Fruit fly (Drosophila melanogaster): ENCODE data around the gene CG7094.

dm6 chr2L:17564682-17565081, 9.1 kb upstream of the CG7094 start:
- no peak for TF ChIP-seq Hr78 (GFP tag; optimal IDR thresholded peaks at IDR 0.05)
- no peak for TF ChIP-seq br (GFP tag; optimal IDR thresholded peaks at IDR 0.05)
- no peak for TF ChIP-seq Rel (GFP tag; optimal IDR thresholded peaks at IDR 0.05)
- TF ChIP-seq Rel (tag; optimal IDR thresholded peaks at IDR 0.05): no peak
- no peak for TF ChIP-seq psq (GFP tag; optimal IDR thresholded peaks at IDR 0.05)
- TF ChIP-seq h (GFP tag; optimal IDR thresholded peaks at IDR 0.05): no peak
- no peak for TF ChIP-seq Dif (GFP tag; optimal IDR thresholded peaks at IDR 0.05; ENCODE audit: partially characterized antibody)
- TF ChIP-seq Abd-B (GFP tag; optimal IDR thresholded peaks at IDR 0.05): no peak
- TF ChIP-seq sv (GFP tag; optimal IDR thresholded peaks at IDR 0.05): no peak
- no peak for TF ChIP-seq pan (optimal IDR thresholded peaks at IDR 0.05)
- TF ChIP-seq N (GFP tag; optimal IDR thresholded peaks at IDR 0.05): no peak
- no peak for TF ChIP-seq usp (GFP tag; optimal IDR thresholded peaks at IDR 0.05)
- TF ChIP-seq sage (GFP tag; optimal IDR thresholded peaks at IDR 0.05): no peak
- TF ChIP-seq Jra (GFP tag; optimal IDR thresholded peaks at IDR 0.05): no peak
- TF ChIP-seq tai (GFP tag; optimal IDR thresholded peaks at IDR 0.05): no peak
